Fruit fly (Drosophila melanogaster) whole organism, embryonic: ENCODE data around the gene CG44158.

Source experiments
- B-H1 ChIP-seq: fragments of 200-800 bp; sonication (Bioruptor generic); IDR thresholded peaks from 3 replicates; pipeline ENCODE4 v1.3.6; 2022; ENCODE audit warnings: missing biosample characterization, missing genetic modification characterization
- Blimp-1 ChIP-seq: fragments of 200-800 bp; sonication (Bioruptor generic); optimal IDR thresholded peaks from 3 replicates; lab custom pipeline; 2018; ENCODE audit warnings: missing biosample characterization, missing genetic modification characterization, mild to moderate bottlenecking, moderate library complexity, missing genetic modification reagents
- CG1024 ChIP-seq: fragments of 200-800 bp; sonication (Bioruptor generic); IDR thresholded peaks from 2 replicates; pipeline ENCODE4 v1.3.6; 2022; ENCODE audit warnings: missing biosample characterization, missing genetic modification characterization
- CG10321 ChIP-seq: fragments of 200-800 bp; sonication (Bioruptor generic); IDR thresholded peaks from 2 replicates; pipeline ENCODE4 v1.3.6; 2022; ENCODE audit warnings: missing biosample characterization, missing genetic modification characterization
- CG10462 ChIP-seq: fragments of 200-800 bp; sonication (Bioruptor generic); optimal IDR thresholded peaks from 2 replicates; lab custom pipeline; 2016; ENCODE audit warnings: missing biosample characterization, missing genetic modification characterization
- CG15601 ChIP-seq: fragments of 200-800 bp; sonication (Bioruptor generic); optimal IDR thresholded peaks from 3 replicates; lab custom pipeline; 2019; ENCODE audit warnings: missing biosample characterization, mild to moderate bottlenecking, missing genetic modification characterization, moderate library complexity
- CG1602 ChIP-seq: fragments of 200-800 bp; sonication (Bioruptor generic); optimal IDR thresholded peaks from 3 replicates; lab custom pipeline; 2016; ENCODE audit warnings: missing biosample characterization, missing genetic modification characterization
- CG1603 ChIP-seq: fragments of 200-800 bp; sonication (Bioruptor generic); optimal IDR thresholded peaks from 2 replicates; lab custom pipeline; 2019; ENCODE audit warnings: missing biosample characterization, mild to moderate bottlenecking, missing genetic modification characterization, moderate library complexity
- CG17361 ChIP-seq: fragments of 200-800 bp; sonication (Bioruptor generic); IDR thresholded peaks from 3 replicates; pipeline ENCODE4 v1.3.6; 2022; ENCODE audit warnings: missing biosample characterization, missing genetic modification characterization
- CG2116 ChIP-seq: fragments of 200-800 bp; sonication (Bioruptor generic); optimal IDR thresholded peaks from 3 replicates; lab custom pipeline; 2018; ENCODE audit warnings: missing biosample characterization, mild to moderate bottlenecking, missing genetic modification characterization
- CG31388 ChIP-seq: fragments of 200-800 bp; sonication (Bioruptor generic); optimal IDR thresholded peaks from 2 replicates; lab custom pipeline; 2016; ENCODE audit warnings: missing biosample characterization, missing genetic modification characterization
- CG3407 ChIP-seq: fragments of 200-800 bp; sonication (Bioruptor generic); optimal IDR thresholded peaks from 2 replicates; lab custom pipeline; 2018; ENCODE audit warnings: missing biosample characterization, mild to moderate bottlenecking, missing genetic modification characterization
- CG34422 ChIP-seq: fragments of 200-800 bp; sonication (Bioruptor generic); IDR thresholded peaks from 3 replicates; pipeline ENCODE4 v1.3.6; 2022; ENCODE audit warnings: missing biosample characterization, missing genetic modification characterization
- CG4617 ChIP-seq: fragments of 200-800 bp; sonication (Bioruptor generic); optimal IDR thresholded peaks from 3 replicates; lab custom pipeline; 2016; ENCODE audit warnings: missing biosample characterization, missing genetic modification characterization, borderline replicate concordance
- CG6654 ChIP-seq: fragments of 200-800 bp; sonication (Bioruptor generic); optimal IDR thresholded peaks from 2 replicates; lab custom pipeline; 2017; ENCODE audit warnings: missing biosample characterization, mild to moderate bottlenecking, missing genetic modification characterization
- CG6683 ChIP-seq: fragments of 200-800 bp; sonication (Bioruptor generic); optimal IDR thresholded peaks from 2 replicates; lab custom pipeline; 2017; ENCODE audit warnings: missing biosample characterization, mild to moderate bottlenecking, missing genetic modification characterization, missing genetic modification reagents
- CG7963 ChIP-seq: fragments of 200-800 bp; sonication (Bioruptor generic); IDR thresholded peaks from 3 replicates; pipeline ENCODE4 v1.3.6; 2022; ENCODE audit warnings: missing biosample characterization, missing genetic modification characterization; ENCODE audit not compliant: partially characterized antibody
- CG8359 ChIP-seq: fragments of 200-800 bp; sonication (Bioruptor generic); optimal IDR thresholded peaks from 2 replicates; lab custom pipeline; 2017; ENCODE audit warnings: missing biosample characterization, mild to moderate bottlenecking, missing genetic modification characterization, borderline replicate concordance
- D19B ChIP-seq: fragments of 200-800 bp; sonication (Bioruptor generic); optimal IDR thresholded peaks from 2 replicates; lab custom pipeline; 2017; ENCODE audit warnings: missing biosample characterization, mild to moderate bottlenecking, missing genetic modification characterization
- ERR ChIP-seq: fragments of 200-800 bp; sonication (Bioruptor generic); optimal IDR thresholded peaks from 2 replicates; lab custom pipeline; 2016; ENCODE audit warnings: missing biosample characterization, missing genetic modification characterization
- GATAe ChIP-seq: fragments of 200-800 bp; sonication (Bioruptor generic); conservative IDR thresholded peaks from 2 replicates; pipeline ENCODE4 v1.3.6; 2022; ENCODE audit warnings: missing biosample characterization, missing genetic modification characterization
- HLH3B ChIP-seq: fragments of 200-800 bp; sonication (Bioruptor generic); IDR thresholded peaks from 2 replicates; pipeline ENCODE4 v1.3.6; 2022; ENCODE audit warnings: missing biosample characterization, missing genetic modification characterization
- HLHmδ ChIP-seq: fragments of 200-800 bp; sonication (Bioruptor generic); optimal IDR thresholded peaks from 2 replicates; lab custom pipeline; 2018; ENCODE audit warnings: missing biosample characterization, mild to moderate bottlenecking, missing genetic modification characterization, moderate library complexity
- Lim3 ChIP-seq: fragments of 200-800 bp; sonication (Bioruptor generic); IDR thresholded peaks from 2 replicates; pipeline ENCODE4 v1.3.6; 2022; ENCODE audit warnings: missing biosample characterization, missing genetic modification characterization
- Max ChIP-seq: fragments of 200-800 bp; sonication (Bioruptor generic); optimal IDR thresholded peaks from 2 replicates; lab custom pipeline; 2016; ENCODE audit warnings: missing biosample characterization, mild to moderate bottlenecking, missing genetic modification characterization
- Mrtf ChIP-seq: fragments of 200-800 bp; sonication (Bioruptor generic); IDR thresholded peaks from 3 replicates; pipeline ENCODE4 v1.3.6; 2022; ENCODE audit warnings: missing biosample characterization, missing genetic modification characterization
- Opbp ChIP-seq: fragments of 200-800 bp; sonication (Bioruptor generic); IDR thresholded peaks from 3 replicates; pipeline ENCODE4 v1.3.6; 2022; ENCODE audit warnings: missing biosample characterization, missing genetic modification characterization; ENCODE audit not compliant: partially characterized antibody
- Rfx ChIP-seq: fragments of 200-800 bp; sonication (Bioruptor generic); IDR thresholded peaks from 2 replicates; pipeline ENCODE4 v1.3.6; 2022; ENCODE audit warnings: missing biosample characterization, missing genetic modification characterization
- Sry-β ChIP-seq: fragments of 200-800 bp; sonication (Bioruptor generic); optimal IDR thresholded peaks from 2 replicates; lab custom pipeline; 2018; ENCODE audit warnings: missing biosample characterization, mild to moderate bottlenecking, missing genetic modification characterization, moderate library complexity
- Usf ChIP-seq: fragments of 200-800 bp; sonication (Bioruptor generic); optimal IDR thresholded peaks from 2 replicates; lab custom pipeline; 2017; ENCODE audit warnings: missing genotype, missing biosample characterization, missing genetic modification characterization
- Xbp1 ChIP-seq: fragments of 200-800 bp; sonication (Bioruptor generic); optimal IDR thresholded peaks from 3 replicates; lab custom pipeline; 2016; ENCODE audit warnings: missing biosample characterization, mild to moderate bottlenecking, missing genetic modification characterization
- al ChIP-seq: fragments of 200-800 bp; sonication (Bioruptor generic); IDR thresholded peaks from 2 replicates; pipeline ENCODE4 v1.3.6; 2022; ENCODE audit warnings: missing biosample characterization, missing genetic modification characterization
- bbx ChIP-seq: fragments of 200-800 bp; sonication (Bioruptor generic); IDR thresholded peaks from 2 replicates; pipeline ENCODE4 v1.3.6; 2022; ENCODE audit warnings: missing biosample characterization, missing genetic modification characterization; ENCODE audit not compliant: partially characterized antibody
- cato ChIP-seq: fragments of 200-800 bp; sonication (Bioruptor generic); optimal IDR thresholded peaks from 2 replicates; lab custom pipeline; 2016; ENCODE audit warnings: missing biosample characterization, missing genetic modification characterization, borderline replicate concordance
- corto ChIP-seq: fragments of 200-800 bp; sonication (Bioruptor generic); optimal IDR thresholded peaks from 2 replicates; lab custom pipeline; 2016; ENCODE audit warnings: missing biosample characterization, mild to moderate bottlenecking, missing genetic modification characterization, moderate library complexity
- dimm ChIP-seq: fragments of 200-800 bp; sonication (Bioruptor generic); IDR thresholded peaks from 2 replicates; pipeline ENCODE4 v1.3.6; 2022; ENCODE audit warnings: missing biosample characterization, missing genetic modification characterization
- disco-r ChIP-seq: fragments of 200-800 bp; sonication (Bioruptor generic); optimal IDR thresholded peaks from 2 replicates; lab custom pipeline; 2016; ENCODE audit warnings: missing biosample characterization, missing genetic modification characterization
- eyg ChIP-seq: fragments of 200-800 bp; sonication (Bioruptor generic); optimal IDR thresholded peaks from 3 replicates; lab custom pipeline; 2016; ENCODE audit warnings: missing biosample characterization, missing genetic modification characterization
- fd3F ChIP-seq: fragments of 200-800 bp; sonication (Bioruptor generic); optimal IDR thresholded peaks from 2 replicates; lab custom pipeline; 2018; ENCODE audit warnings: missing biosample characterization, mild to moderate bottlenecking, missing genetic modification characterization, moderate library complexity
- gcm ChIP-seq: fragments of 200-800 bp; sonication (Bioruptor generic); optimal IDR thresholded peaks from 2 replicates; lab custom pipeline; 2019; ENCODE audit warnings: missing biosample characterization, mild to moderate bottlenecking, missing genetic modification characterization, moderate library complexity
- grau ChIP-seq: fragments of 200-800 bp; optimal IDR thresholded peaks from 3 replicates; lab custom pipeline; 2019; ENCODE audit warnings: missing biosample characterization, mild to moderate bottlenecking, missing genetic modification characterization, moderate library complexity
- mam ChIP-seq: fragments of 200-800 bp; sonication (Bioruptor generic); optimal IDR thresholded peaks from 3 replicates; lab custom pipeline; 2016; ENCODE audit warnings: missing biosample characterization, missing genetic modification characterization
- otp ChIP-seq: fragments of 200-800 bp; sonication (Bioruptor generic); IDR thresholded peaks from 3 replicates; pipeline ENCODE4, ENCODE4 v1.3.6; 2022; ENCODE audit warnings: missing biosample characterization, missing genetic modification characterization
- pan ChIP-seq, 4 experiments: fragments of >200 bp in 3 of 4; fragments of 200-800 bp in 1 of 4; sonication (Bioruptor generic) in 1 of 4; optimal IDR thresholded peaks in 3 of 4; IDR thresholded peaks in 1 of 4; 2 replicates each; pipeline versions ENCODE4 v1.3.6 to Lab custom; 2017 to 2022; ENCODE audit warnings: missing biosample characterization in 2 of 4, missing genetic modification characterization in 2 of 4, mixed read lengths in 1 of 4
- psq ChIP-seq: fragments of 200-800 bp; sonication (Bioruptor generic); optimal IDR thresholded peaks from 2 replicates; lab custom pipeline; 2017; ENCODE audit warnings: missing biosample characterization, missing genetic modification characterization
- row ChIP-seq: fragments of 200-800 bp; sonication (Bioruptor generic); IDR thresholded peaks from 3 replicates; pipeline ENCODE4 v1.3.6; 2022; ENCODE audit warnings: missing biosample characterization, missing genetic modification characterization
- sqz ChIP-seq: fragments of 200-800 bp; sonication (Bioruptor generic); optimal IDR thresholded peaks from 3 replicates; lab custom pipeline; 2018; ENCODE audit warnings: missing biosample characterization, mild to moderate bottlenecking, missing genetic modification characterization
- ttk ChIP-seq: fragments of 200-800 bp; sonication (Bioruptor generic); IDR thresholded peaks from 2 replicates; pipeline ENCODE4 v2.1.2; 2022; ENCODE audit warnings: missing biosample characterization, missing genetic modification characterization
- usp ChIP-seq: fragments of >200 bp; optimal IDR thresholded peaks from 2 replicates; lab custom pipeline; 2017; ENCODE audit warnings: missing biosample characterization, missing genetic modification characterization
- z ChIP-seq: fragments of 200-800 bp; sonication (Bioruptor generic); IDR thresholded peaks from 3 replicates; pipeline ENCODE4 v1.3.6; 2022; ENCODE audit warnings: missing biosample characterization, missing genetic modification characterization

CG44158 gene

dm6 chr3R:18198518-18199118, 10.0 kb upstream of the CG44158 start (continued):
- no peak for TF ChIP-seq CG34422 (GFP tag; lab: Robert Waterston, UW)
- TF ChIP-seq cato (GFP tag; lab: Kevin White, UChicago) = no peak
- peak; percentile 64 for TF ChIP-seq CG1603 (tag; lab: Kevin White, UChicago)
- TF ChIP-seq ttk (GFP tag; lab: Robert Waterston, UW) = no peak
- no peak for TF ChIP-seq CG8359 (GFP tag; lab: Kevin White, UChicago)
- TF ChIP-seq CG6654 (GFP tag; lab: Kevin White, UChicago) = no peak
- TF ChIP-seq Opbp (GFP tag; lab: Robert Waterston, UW) = no peak
- no peak for TF ChIP-seq z
- TF ChIP-seq CG4617 (GFP tag; lab: Kevin White, UChicago) = no peak
- peak; percentile 58 for TF ChIP-seq sqz (GFP tag; lab: Kevin White, UChicago)
- no peak for TF ChIP-seq CG10321
- no peak for TF ChIP-seq otp (GFP tag; lab: Robert Waterston, UW)
- TF ChIP-seq bbx = no peak
- TF ChIP-seq disco-r (GFP tag; lab: Kevin White, UChicago) = peak; percentile 31
- TF ChIP-seq CG1024 (GFP tag; lab: Robert Waterston, UW) = no peak
- TF ChIP-seq CG17361 (GFP tag; lab: Robert Waterston, UW) = no peak
- no peak for TF ChIP-seq HLH3B
- TF ChIP-seq CG10462 (GFP tag; lab: Kevin White, UChicago) = no peak
- peak; percentile 4 for TF ChIP-seq Max (GFP tag; lab: Kevin White, UChicago)
- peak; percentile 27 for TF ChIP-seq eyg (GFP tag; lab: Kevin White, UChicago)
- TF ChIP-seq CG2116 (GFP tag; lab: Kevin White, UChicago) = peak; percentile 47
- no peak for TF ChIP-seq D19B (GFP tag; lab: Kevin White, UChicago)
- TF ChIP-seq CG6683 = peak; percentile 62
- TF ChIP-seq Rfx (GFP tag; lab: Robert Waterston, UW) = no peak
- TF ChIP-seq mam (GFP tag; lab: Kevin White, UChicago) = no peak
- TF ChIP-seq psq (GFP tag; lab: Kevin White, UChicago) = no peak
- TF ChIP-seq GATAe = no peak
- TF ChIP-seq usp = no peak
- TF ChIP-seq row (GFP tag; lab: Robert Waterston, UW) = no peak
- TF ChIP-seq CG31388 = no peak
- TF ChIP-seq al (GFP tag; lab: Robert Waterston, UW) = no peak
- no peak for TF ChIP-seq B-H1 (GFP tag; lab: Robert Waterston, UW)
- peak; percentile 18 for TF ChIP-seq corto (GFP tag; lab: Kevin White, UChicago)
- peak; percentile 22 for TF ChIP-seq Blimp-1 (GFP tag; lab: Kevin White, UChicago)
- TF ChIP-seq ERR (GFP tag; lab: Kevin White, UChicago) = peak; percentile 41
- TF ChIP-seq Usf = no peak
- no peak for TF ChIP-seq CG7963 (GFP tag; lab: Robert Waterston, UW)
- peak; percentile 4 for TF ChIP-seq CG1602 (GFP tag; lab: Kevin White, UChicago)
- TF ChIP-seq grau (tag; lab: Kevin White, UChicago) = no peak
- TF ChIP-seq pan (optimal IDR thresholded peaks at IDR 0.05; lab: Kevin White, UChicago) = no peak
- TF ChIP-seq pan (GFP tag; optimal IDR thresholded peaks at IDR 0.05 in 1 of 2, IDR thresholded peaks at IDR 0.05 in 1 of 2) = no peak
- peak; percentile 55 for TF ChIP-seq CG3407 (GFP tag; lab: Kevin White, UChicago)
- no peak for TF ChIP-seq dimm (GFP tag; lab: Robert Waterston, UW)
- TF ChIP-seq gcm (GFP tag; lab: Kevin White, UChicago) = peak; percentile 49
- TF ChIP-seq CG15601 (tag; lab: Kevin White, UChicago) = peak; percentile 39
- no peak for TF ChIP-seq Mrtf (GFP tag; lab: Robert Waterston, UW)
- no peak for TF ChIP-seq HLHmδ
- TF ChIP-seq fd3F (GFP tag; lab: Kevin White, UChicago) = no peak
- TF ChIP-seq Xbp1 = no peak
- no peak for TF ChIP-seq Sry-β (GFP tag; lab: Kevin White, UChicago)
- no peak for TF ChIP-seq Lim3 (GFP tag; lab: Robert Waterston, UW)
